Fruit fly (Drosophila melanogaster) whole organism, prepupa: ENCODE measurements around the gene CG7194.

ENCODE experiments used
- Blimp-1 ChIP-seq: fragments of 200-800 bp; sonication (Bioruptor generic); optimal IDR thresholded peaks from 3 replicates; lab custom pipeline; 2017; ENCODE audit warnings: missing biosample characterization, missing genetic modification characterization, mild to moderate bottlenecking, moderate library complexity, missing genetic modification reagents
- CG11762 ChIP-seq: fragments of 200-800 bp; sonication (Bioruptor generic); optimal IDR thresholded peaks from 3 replicates; lab custom pipeline; 2016; ENCODE audit warnings: missing biosample characterization, missing genetic modification characterization; ENCODE audit not compliant: insufficient read depth
- CG1621 ChIP-seq: fragments of 200-800 bp; sonication (Bioruptor generic); optimal IDR thresholded peaks from 3 replicates; lab custom pipeline; 2018; ENCODE audit warnings: missing biosample characterization, mild to moderate bottlenecking, missing genetic modification characterization
- CG16779 ChIP-seq: fragments of 200-800 bp; sonication (Bioruptor generic); optimal IDR thresholded peaks from 3 replicates; lab custom pipeline; 2017; ENCODE audit warnings: missing biosample characterization, mild to moderate bottlenecking, missing genetic modification characterization
- CG3032 ChIP-seq: fragments of 200-800 bp; optimal IDR thresholded peaks from 2 replicates; lab custom pipeline; 2019; ENCODE audit warnings: missing biosample characterization, mild to moderate bottlenecking, missing genetic modification characterization, moderate library complexity
- CG3919 ChIP-seq: fragments of 200-800 bp; sonication (Bioruptor generic); optimal IDR thresholded peaks from 3 replicates; lab custom pipeline; 2016; ENCODE audit warnings: missing biosample characterization, missing genetic modification characterization
- CG4318 ChIP-seq: fragments of 200-800 bp; sonication (Bioruptor generic); optimal IDR thresholded peaks from 3 replicates; lab custom pipeline; 2017; ENCODE audit warnings: missing biosample characterization, mild to moderate bottlenecking, missing genetic modification characterization
- CG6163 ChIP-seq: fragments of 200-800 bp; sonication (Bioruptor generic); IDR thresholded peaks from 3 replicates; pipeline ENCODE4 v1.3.6; 2022; ENCODE audit warnings: missing biosample characterization, missing genetic modification characterization
- CG6276 ChIP-seq: fragments of 200-800 bp; sonication (Bioruptor generic); optimal IDR thresholded peaks from 2 replicates; lab custom pipeline; 2017; ENCODE audit warnings: missing biosample characterization, mild to moderate bottlenecking, missing genetic modification characterization
- CG6792 ChIP-seq: fragments of 200-800 bp; sonication (Bioruptor generic); optimal IDR thresholded peaks from 3 replicates; lab custom pipeline; 2016; ENCODE audit warnings: missing biosample characterization, missing genetic modification characterization
- CG6854 ChIP-seq: fragments of 200-800 bp; sonication (Bioruptor generic); optimal IDR thresholded peaks from 2 replicates; lab custom pipeline; 2017; ENCODE audit warnings: missing biosample characterization, mild to moderate bottlenecking, missing genetic modification characterization
- CG7368 ChIP-seq: fragments of 200-800 bp; sonication (Bioruptor generic); optimal IDR thresholded peaks from 3 replicates; lab custom pipeline; 2016; ENCODE audit warnings: missing biosample characterization, missing genetic modification characterization
- CG8319 ChIP-seq: fragments of 200-800 bp; sonication (Bioruptor generic); optimal IDR thresholded peaks from 3 replicates; lab custom pipeline; 2016; ENCODE audit warnings: missing biosample characterization, missing genetic modification characterization
- CG8632 ChIP-seq: fragments of 200-800 bp; sonication (Bioruptor generic); optimal IDR thresholded peaks from 3 replicates; lab custom pipeline; 2016; ENCODE audit warnings: missing biosample characterization, missing genetic modification characterization
- CG9139 ChIP-seq: fragments of 200-800 bp; sonication (Bioruptor generic); optimal IDR thresholded peaks from 3 replicates; lab custom pipeline; 2017; ENCODE audit warnings: missing biosample characterization, mild to moderate bottlenecking, missing genetic modification characterization
- Eip75B ChIP-seq: fragments of 200-800 bp; sonication (Bioruptor generic); optimal IDR thresholded peaks from 3 replicates; lab custom pipeline; 2016; ENCODE audit warnings: missing biosample characterization, missing genetic modification characterization
- Eip78C ChIP-seq: fragments of 200-800 bp; sonication (Bioruptor generic); peaks from one replicate; lab custom pipeline; 2016; ENCODE audit warnings: missing biosample characterization, missing genetic modification characterization
- Ets21C ChIP-seq: fragments of 200-800 bp; sonication (Bioruptor generic); optimal IDR thresholded peaks from 3 replicates; lab custom pipeline; 2016; ENCODE audit warnings: missing biosample characterization, missing genetic modification characterization
- Ets96B ChIP-seq: fragments of 200-800 bp; optimal IDR thresholded peaks from 2 replicates; lab custom pipeline; 2019; ENCODE audit warnings: missing biosample characterization, mild to moderate bottlenecking, missing genetic modification characterization, moderate library complexity
- Gug ChIP-seq: fragments of 200-800 bp; sonication (Bioruptor generic); IDR thresholded peaks from 2 replicates; pipeline ENCODE4 v1.3.6; 2022; ENCODE audit warnings: missing biosample characterization, missing genetic modification characterization
- Hr38 ChIP-seq: sonication (Bioruptor generic); optimal IDR thresholded peaks from 2 replicates; lab custom pipeline; 2016; ENCODE audit warnings: missing biosample characterization, missing genetic modification characterization
- Hr39 ChIP-seq: fragments of 200-800 bp; sonication (Bioruptor generic); optimal IDR thresholded peaks from 2 replicates; lab custom pipeline; 2016; ENCODE audit warnings: missing biosample characterization, missing genetic modification characterization
- OdsH ChIP-seq: fragments of 200-800 bp; sonication (Bioruptor generic); optimal IDR thresholded peaks from 3 replicates; lab custom pipeline; 2016; ENCODE audit warnings: missing biosample characterization, missing genetic modification characterization
- Smox ChIP-seq: fragments of 200-800 bp; sonication (Bioruptor generic); optimal IDR thresholded peaks from 3 replicates; lab custom pipeline; 2016; ENCODE audit warnings: missing biosample characterization, missing genetic modification characterization
- Sox102F ChIP-seq: fragments of 200-800 bp; sonication (Bioruptor generic); optimal IDR thresholded peaks from 2 replicates; lab custom pipeline; 2016; ENCODE audit warnings: missing biosample characterization, mild to moderate bottlenecking, missing genetic modification characterization
- cyc ChIP-seq: fragments of 200-800 bp; sonication (Bioruptor generic); optimal IDR thresholded peaks from 3 replicates; lab custom pipeline; 2016; ENCODE audit warnings: missing biosample characterization, missing genetic modification characterization
- dsx ChIP-seq: fragments of 200-800 bp; optimal IDR thresholded peaks from 3 replicates; lab custom pipeline; 2019; ENCODE audit warnings: missing biosample characterization, mild to moderate bottlenecking, missing genetic modification characterization, moderate library complexity; ENCODE audit not compliant: poor library complexity, severe bottlenecking
- eg ChIP-seq: fragments of 200-800 bp; sonication (Bioruptor generic); IDR thresholded peaks from 3 replicates; pipeline ENCODE4 v1.3.6; 2022; ENCODE audit warnings: missing biosample characterization, missing genetic modification characterization
- esn ChIP-seq: fragments of 200-800 bp; sonication (Bioruptor generic); optimal IDR thresholded peaks from 2 replicates; lab custom pipeline; 2016; ENCODE audit warnings: missing biosample characterization, mild to moderate bottlenecking, missing genetic modification characterization, moderate library complexity
- fd85E ChIP-seq: fragments of 200-800 bp; sonication (Bioruptor generic); optimal IDR thresholded peaks from 3 replicates; lab custom pipeline; 2016; ENCODE audit warnings: missing biosample characterization, missing genetic modification characterization
- fkh ChIP-seq: fragments of 200-800 bp; sonication (Bioruptor generic); optimal IDR thresholded peaks from 3 replicates; lab custom pipeline; 2017; ENCODE audit warnings: missing biosample characterization, mild to moderate bottlenecking, missing genetic modification characterization, moderate library complexity
- pdm3 ChIP-seq: fragments of 200-800 bp; sonication (Bioruptor generic); optimal IDR thresholded peaks from 3 replicates; lab custom pipeline; 2016; ENCODE audit warnings: missing biosample characterization, missing genetic modification characterization
- salr ChIP-seq, 2 experiments: fragments of 200-800 bp; sonication (Bioruptor generic); optimal IDR thresholded peaks; 3 replicates each; lab custom pipeline; 2016 to 2018; ENCODE audit warnings: missing biosample characterization in 2 of 2, missing genetic modification characterization in 2 of 2, mild to moderate bottlenecking in 1 of 2
- spab ChIP-seq: fragments of 200-800 bp; sonication (Bioruptor generic); optimal IDR thresholded peaks from 2 replicates; lab custom pipeline; 2017; ENCODE audit warnings: missing biosample characterization, mild to moderate bottlenecking, missing genetic modification characterization, missing genetic modification reagents
- topi ChIP-seq: fragments of 200-800 bp; sonication (Bioruptor generic); optimal IDR thresholded peaks from 3 replicates; lab custom pipeline; 2016; ENCODE audit warnings: missing biosample characterization, missing genetic modification characterization

The CG7194 gene

dm6 chr3L:8346100-8346980 is 42.5 kb upstream of the CG7194 start, which contains the start of the genes CG7182 and GAPcenA (continued):
- no peak for TF ChIP-seq pdm3 (GFP tag; lab: Kevin White, UChicago)
- TF ChIP-seq cyc (GFP tag; lab: Kevin White, UChicago): peak; percentile 64
- TF ChIP-seq CG3919 (GFP tag; lab: Kevin White, UChicago): peak; percentile 71
- TF ChIP-seq Ets96B (tag; lab: Kevin White, UChicago): peak; percentile 78
- TF ChIP-seq Blimp-1 (GFP tag; lab: Kevin White, UChicago): peak; percentile 42
- TF ChIP-seq CG16779 (tag; lab: Kevin White, UChicago): no peak
- peak; percentile 26 for TF ChIP-seq CG9139 (GFP tag; lab: Kevin White, UChicago)
- TF ChIP-seq topi (GFP tag; lab: Kevin White, UChicago): peak; percentile 75
- TF ChIP-seq Ets21C (GFP tag; lab: Kevin White, UChicago): no peak
- TF ChIP-seq CG6163 (GFP tag; lab: Robert Waterston, UW): peak; percentile 75
- TF ChIP-seq CG11762: peak; percentile 64
- peak; percentile 46 for TF ChIP-seq CG8319 (GFP tag; lab: Kevin White, UChicago)
- TF ChIP-seq Smox (GFP tag; lab: Kevin White, UChicago): no peak
- TF ChIP-seq Eip75B (GFP tag; lab: Kevin White, UChicago): no peak
- TF ChIP-seq fkh (GFP tag; lab: Kevin White, UChicago): peak; percentile 54
- TF ChIP-seq Hr39: peak; percentile 53
- no peak for TF ChIP-seq OdsH
- no peak for TF ChIP-seq CG6276 (GFP tag; lab: Kevin White, UChicago)
- TF ChIP-seq CG1621 (tag; lab: Kevin White, UChicago): peak; percentile 16
- TF ChIP-seq CG6792 (GFP tag; lab: Kevin White, UChicago): peak; percentile 70
- no peak for TF ChIP-seq Sox102F (GFP tag; lab: Kevin White, UChicago)
- peak; percentile 85 for TF ChIP-seq CG3032 (tag; lab: Kevin White, UChicago)
- no peak for TF ChIP-seq CG4318 (GFP tag; lab: Kevin White, UChicago)
- peak; percentile 92 for TF ChIP-seq Eip78C (GFP tag; lab: Kevin White, UChicago)
- TF ChIP-seq CG6854 (GFP tag; lab: Kevin White, UChicago): peak; percentile 28
- TF ChIP-seq dsx (GFP tag; lab: Kevin White, UChicago): no peak
- TF ChIP-seq eg (GFP tag; lab: Robert Waterston, UW): peak; percentile 75
- no peak for TF ChIP-seq Hr38 (GFP tag; lab: Kevin White, UChicago)
- TF ChIP-seq esn: peak; percentile 80
- TF ChIP-seq CG7368 (GFP tag; lab: Kevin White, UChicago): peak; percentile 57
- TF ChIP-seq, all 60 proteins: peak for 42

- no peak for TF ChIP-seq CG8632
- TF ChIP-seq salr (GFP tag; optimal IDR thresholded peaks at IDR 0.05; lab: Kevin White, UChicago): no peak
- no peak for TF ChIP-seq spab (GFP tag; lab: Kevin White, UChicago)
- TF ChIP-seq Hr38 (GFP tag; lab: Kevin White, UChicago): no peak
- TF ChIP-seq fd85E (GFP tag; lab: Kevin White, UChicago): no peak
- no peak for TF ChIP-seq CG8319 (GFP tag; lab: Kevin White, UChicago)
- TF ChIP-seq CG3919 (GFP tag; lab: Kevin White, UChicago): no peak
- TF ChIP-seq Eip78C (GFP tag; lab: Kevin White, UChicago): no peak
- no peak for TF ChIP-seq Gug (GFP tag; lab: Robert Waterston, UW)
These were observed 41.3 kb upstream of the CG7194 start for dm6 chr3L:8345182-8345581.
